Worm (Caenorhabditis elegans) whole organism, L3 larva: Measurements from ENCODE around the gene W02B12.12.

Experiments
- R02D3.7 ChIP-seq: fragments of 150-350 bp; optimal IDR thresholded peaks from 2 replicates; lab custom pipeline; 2014; ENCODE audit warnings: missing biosample characterization, missing genetic modification characterization
- ceh-28 ChIP-seq: fragments of 150-350 bp; optimal IDR thresholded peaks from 2 replicates; lab custom pipeline; 2014; ENCODE audit warnings: missing biosample characterization, missing genetic modification reagents, missing genetic modification characterization
- fkh-10 ChIP-seq: sonication (generic microtip); optimal IDR thresholded peaks from 2 replicates; lab custom pipeline; 2017; ENCODE audit warnings: missing biosample characterization, missing genetic modification reagents, missing genetic modification characterization
- mdl-1 ChIP-seq: fragments of 150-350 bp; optimal IDR thresholded peaks from 2 replicates; lab custom pipeline; 2014; ENCODE audit warnings: missing biosample characterization, missing genetic modification characterization
- nhr-28 ChIP-seq: fragments of 150-350 bp; optimal IDR thresholded peaks from 2 replicates; lab custom pipeline; 2014; ENCODE audit warnings: missing biosample characterization, missing genetic modification characterization
- nhr-77 ChIP-seq: fragments of 150-350 bp; optimal IDR thresholded peaks from 2 replicates; lab custom pipeline; 2014; ENCODE audit warnings: missing biosample characterization, missing genetic modification characterization
- unc-62 ChIP-seq: fragments of 150-350 bp; sonication (generic microtip); optimal IDR thresholded peaks from 4 replicates; lab custom pipeline; 2014; ENCODE audit warnings: missing biosample characterization, missing genetic modification reagents, missing genetic modification characterization

- TF ChIP-seq mdl-1 (tag; lab: Kevin White, UChicago), result no peak
- TF ChIP-seq unc-62, result no peak
- no peak for TF ChIP-seq fkh-10 (GFP tag; lab: Kevin White, UChicago)
- no peak for TF ChIP-seq nhr-28 (tag; lab: Kevin White, UChicago)
- no peak for TF ChIP-seq ceh-28 (tag; lab: Kevin White, UChicago)
- no peak for TF ChIP-seq R02D3.7 (tag; lab: Kevin White, UChicago)
- TF ChIP-seq nhr-77 (tag; lab: Kevin White, UChicago), result no peak
These were observed 7.8 kb upstream of the W02B12.12 start, which contains the start of gene ttr-18 for ce11 chrII:11486698-11487234.
